Worm (Caenorhabditis elegans): Measurements from ENCODE around the gene F14D7.8.

DNA sequence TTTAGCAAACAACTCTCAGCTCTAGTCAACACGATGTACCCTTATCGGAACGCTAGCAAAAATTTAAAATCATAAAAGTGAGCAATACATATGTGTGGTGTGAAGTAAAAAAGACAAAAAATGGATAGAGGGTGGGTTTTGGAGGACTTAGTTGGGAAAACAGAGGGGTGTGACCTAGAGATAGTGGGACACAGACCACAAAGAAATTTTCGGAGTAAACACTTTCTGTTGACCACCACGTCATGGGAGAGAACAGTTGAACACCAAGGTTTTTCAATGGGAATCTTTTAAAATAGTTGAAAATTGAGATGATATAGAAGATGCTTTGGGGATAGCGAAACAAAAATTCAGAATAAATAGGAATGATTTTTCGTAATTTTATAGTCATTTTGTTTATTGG, 4.6 kb upstream of the F14D7.8 start:
- TF ChIP-seq ama-1 (optimal IDR thresholded peaks at IDR 0.05) (no peak), ceh-13 (GFP tag; optimal IDR thresholded peaks at IDR 0.05) (no peak), hnd-1 (tag; optimal IDR thresholded peaks at IDR 0.05) (no peak), flt-1 (GFP tag; IDR thresholded peaks at IDR 0.05) (no peak), pes-1 (GFP tag; IDR thresholded peaks at IDR 0.05) (no peak), tbx-11 (GFP tag; IDR thresholded peaks at IDR 0.05) (no peak), scrt-1 (GFP tag; IDR thresholded peaks at IDR 0.05) (no peak), B0310.2 (tag; optimal IDR thresholded peaks at IDR 0.05) (no peak), F13C5.2 (tag; optimal IDR thresholded peaks at IDR 0.05) (no peak), tra-4 (tag; optimal IDR thresholded peaks at IDR 0.05) (no peak), aly-1 (tag; optimal IDR thresholded peaks at IDR 0.05) (no peak)
